Fruit fly (Drosophila melanogaster): ENCODE results near the gene CG9701.
A peak's percentile ranks its signal among the peaks of the same experiment; 100 is the strongest.

The CG9701 gene

dm6 chr3L:16749726-16750125, 16.4 kb downstream of the CG9701 start:
- TF ChIP-seq H15 (GFP tag; IDR thresholded peaks at IDR 0.05) (no peak), CG17829 (tag; optimal IDR thresholded peaks at IDR 0.05) (peak; percentile 66), D (optimal IDR thresholded peaks at IDR 0.05) (no peak), D (GFP tag; optimal IDR thresholded peaks at IDR 0.05) (peak; percentile 43), CG2875 (GFP tag; optimal IDR thresholded peaks at IDR 0.05) (peak; percentile 13), CG6689 (GFP tag; IDR thresholded peaks at IDR 0.05) (0 out of 2 replicates have a peak, but pooled peaks have one; percentile 44), CG12391 (tag; optimal IDR thresholded peaks at IDR 0.05) (peak; percentile 20), CG10654 (GFP tag; optimal IDR thresholded peaks at IDR 0.05) (peak; percentile 15), Taf1 (GFP tag; IDR thresholded peaks at IDR 0.05) (no peak), CG5245 (GFP tag; optimal IDR thresholded peaks at IDR 0.05) (peak; percentile 6), D19A (tag; optimal IDR thresholded peaks at IDR 0.05) (peak; percentile 59), CG13894 (tag; optimal IDR thresholded peaks at IDR 0.05) (no peak), CG10979 (tag; optimal IDR thresholded peaks at IDR 0.05) (peak; percentile 82), gfzf (GFP tag; optimal IDR thresholded peaks at IDR 0.05) (no peak), her (GFP tag; optimal IDR thresholded peaks at IDR 0.05) (no peak), chinmo (GFP tag; IDR thresholded peaks at IDR 0.05; ENCODE audit: partially characterized antibody) (no peak), CG10267 (tag; optimal IDR thresholded peaks at IDR 0.05) (peak; percentile 61), fd96Cb (tag; optimal IDR thresholded peaks at IDR 0.05) (peak; percentile 31), Opbp (GFP tag; IDR thresholded peaks at IDR 0.05; ENCODE audit: partially characterized antibody) (no peak), Sox100B (GFP tag; optimal IDR thresholded peaks at IDR 0.05) (peak; percentile 24), klu (GFP tag; IDR thresholded peaks at IDR 0.05) (no peak), ATbp (GFP tag; optimal IDR thresholded peaks at IDR 0.05) (peak; percentile 18), CG34224 (GFP tag; IDR thresholded peaks at IDR 0.05; ENCODE audit: partially characterized antibody) (no peak), croc (GFP tag; conservative IDR thresholded peaks at IDR 0.05) (no peak), Eip74EF (GFP tag; optimal IDR thresholded peaks at IDR 0.05) (peak in 1 of 2 experiments; percentile 26), CG8388 (GFP tag; optimal IDR thresholded peaks at IDR 0.05) (peak; percentile 49), BtbVII (GFP tag; optimal IDR thresholded peaks at IDR 0.05) (no peak), gem (tag; optimal IDR thresholded peaks at IDR 0.05) (peak; percentile 70), sens (GFP tag) (peak; percentile 74), CG6854 (GFP tag; optimal IDR thresholded peaks at IDR 0.05) (no peak), CG1233 (GFP tag; optimal IDR thresholded peaks at IDR 0.05) (peak; percentile 2), phol (tag; optimal IDR thresholded peaks at IDR 0.05) (peak; percentile 75), Xrp1 (GFP tag; IDR thresholded peaks at IDR 0.05) (peak; percentile 69; the same call in 1 of the 2 replicates), unpg (GFP tag; optimal IDR thresholded peaks at IDR 0.05) (peak; percentile 18), Blimp-1 (GFP tag; optimal IDR thresholded peaks at IDR 0.05) (peak; percentile 70), CG18262 (tag; optimal IDR thresholded peaks at IDR 0.05) (peak; percentile 70), trem (tag; optimal IDR thresholded peaks at IDR 0.05) (peak; percentile 31), trh (GFP tag; optimal IDR thresholded peaks at IDR 0.05) (no peak), Side (GFP tag; optimal IDR thresholded peaks at IDR 0.05) (no peak), zfh1 (GFP tag; IDR thresholded peaks at IDR 0.05) (peak; percentile 50; the same call in 1 of the 3 replicates), so (GFP tag; IDR thresholded peaks at IDR 0.05) (no peak), bsh (GFP tag; optimal IDR thresholded peaks at IDR 0.05) (peak; percentile 26 to 43), NC2β (GFP tag; optimal IDR thresholded peaks at IDR 0.05) (no peak), pfk (GFP tag; optimal IDR thresholded peaks at IDR 0.05) (no peak), dmrt11E (tag; optimal IDR thresholded peaks at IDR 0.05) (peak; percentile 66), CG2712 (tag; optimal IDR thresholded peaks at IDR 0.05) (peak; percentile 84), CG11695 (GFP tag; IDR thresholded peaks at IDR 0.05) (peak; percentile 35; the same call in 1 of the 3 replicates), CoRest (tag; optimal IDR thresholded peaks at IDR 0.05) (peak; percentile 6), CG31441 (GFP tag; IDR thresholded peaks at IDR 0.05) (peak; percentile 72), Doc2 (GFP tag; IDR thresholded peaks at IDR 0.05) (no peak)
